Worm (Caenorhabditis elegans): Measurements from ENCODE around the gene srx-116.

DNA sequence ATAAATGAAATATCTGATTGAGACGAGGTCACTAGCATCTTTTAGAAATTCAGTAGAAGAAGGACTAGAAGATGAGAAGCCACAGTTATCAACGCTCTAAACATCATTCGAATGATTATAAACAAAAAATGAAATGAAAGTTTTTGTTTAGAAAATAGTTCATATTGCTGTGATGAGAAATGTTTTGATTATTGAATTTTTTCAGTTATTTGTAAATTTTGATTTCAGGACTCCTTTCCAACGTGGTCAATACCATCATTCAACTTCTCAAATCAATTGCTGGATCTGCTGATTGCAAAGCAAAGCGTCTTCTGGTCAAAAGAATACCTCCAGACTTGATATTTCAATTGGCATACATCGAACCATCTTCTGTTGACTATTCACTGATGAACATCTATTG lies 12.6 kb upstream of the srx-116 start, which contains the start of gene W05B10.6:
- TF ChIP-seq elt-3 (tag; optimal IDR thresholded peaks at IDR 0.05) (no peak), mep-1 (tag; optimal IDR thresholded peaks at IDR 0.05) (no peak), unc-62 (GFP tag; optimal IDR thresholded peaks at IDR 0.05) (no peak), snpc-4 (tag; optimal IDR thresholded peaks at IDR 0.05) (no peak), nhr-237 (tag; optimal IDR thresholded peaks at IDR 0.05) (no peak), unc-39 (tag; optimal IDR thresholded peaks at IDR 0.05) (no peak)

All from whole organism, mixed stage, embryonic.